Worm (Caenorhabditis elegans): ENCODE results near the gene Y72A10A.1.

The Y72A10A.1 gene

ce11 chrX:6145921-6146320 lies 7.8 kb upstream of the Y72A10A.1 start:
- no peak for TF ChIP-seq unc-62 (GFP tag; optimal IDR thresholded peaks at IDR 0.05)

- no peak for TF ChIP-seq unc-62 (GFP tag; optimal IDR thresholded peaks at IDR 0.05)
Observed at ce11 chrX:6134423-6134822, 3.7 kb downstream of the Y72A10A.1 start.

ce11 chrX:6129277-6129676 lies 8.9 kb downstream of the Y72A10A.1 start:
- TF ChIP-seq unc-62 (GFP tag; optimal IDR thresholded peaks at IDR 0.05) = no peak

ce11 chrX:6128773-6129172 lies 9.4 kb downstream of the Y72A10A.1 start:
- no peak for TF ChIP-seq unc-62 (GFP tag; optimal IDR thresholded peaks at IDR 0.05)

ce11 chrX:6128225-6128686 lies 9.9 kb downstream of the Y72A10A.1 start, which contains the start of gene C15H9.9:
C15H9.9 (minus strand) TSS chrX:6128275.
- TF ChIP-seq unc-62 (GFP tag; optimal IDR thresholded peaks at IDR 0.05) = no peak

- no peak for TF ChIP-seq unc-62 (GFP tag; optimal IDR thresholded peaks at IDR 0.05)
Observed at ce11 chrX:6122026-6122425, 16.1 kb downstream of the Y72A10A.1 start, which contains the start of gene nnt-1. nnt-1 (plus strand) TSS chrX:6122311.

ce11 chrX:6121279-6121678 lies 16.9 kb downstream of the Y72A10A.1 start:
- no peak for TF ChIP-seq unc-62 (GFP tag; optimal IDR thresholded peaks at IDR 0.05)

ce11 chrX:6118086-6118825 lies 19.9 kb downstream of the Y72A10A.1 start, which contains the start of gene C15H9.2:
C15H9.2 (plus strand) TSS chrX:6118526.
- no peak for TF ChIP-seq unc-62 (GFP tag; optimal IDR thresholded peaks at IDR 0.05)

ce11 chrX:6115502-6115901 lies 22.6 kb downstream of the Y72A10A.1 start, which contains the start of gene C15H9.3:
C15H9.3 (plus strand) TSS chrX:6115802.
- no peak for TF ChIP-seq unc-62 (GFP tag; optimal IDR thresholded peaks at IDR 0.05)

- TF ChIP-seq unc-62 (GFP tag; optimal IDR thresholded peaks at IDR 0.05) = no peak
Observed at ce11 chrX:6112817-6113216, 25.3 kb downstream of the Y72A10A.1 start, which contains the start of gene prx-3. prx-3 (minus strand) TSS chrX:6112917.

ce11 chrX:6109288-6109770 lies 28.8 kb downstream of the Y72A10A.1 start, which contains the start of gene kynu-1:
kynu-1 (minus strand) TSS chrX:6109338.
- TF ChIP-seq unc-62 (GFP tag; optimal IDR thresholded peaks at IDR 0.05) = no peak

ce11 chrX:6107962-6108361 lies 30.2 kb downstream of the Y72A10A.1 start:
- no peak for TF ChIP-seq unc-62 (GFP tag; optimal IDR thresholded peaks at IDR 0.05)

- no peak for TF ChIP-seq unc-62 (GFP tag; optimal IDR thresholded peaks at IDR 0.05)
Observed at ce11 chrX:6103297-6103696, 34.8 kb downstream of the Y72A10A.1 start, which contains the start of gene C15H9.11. C15H9.11 (minus strand) TSS chrX:6103397.

- TF ChIP-seq unc-62 (GFP tag; optimal IDR thresholded peaks at IDR 0.05) = no peak
Observed at ce11 chrX:6100395-6101099, 37.6 kb downstream of the Y72A10A.1 start.

ce11 chrX:6098420-6098819 lies 39.7 kb downstream of the Y72A10A.1 start:
- TF ChIP-seq unc-62 (GFP tag; optimal IDR thresholded peaks at IDR 0.05) = no peak

ce11 chrX:6097551-6097950 lies 40.6 kb downstream of the Y72A10A.1 start, which contains the start of gene C15H9.4:
C15H9.4 (plus strand) TSS chrX:6097643.
- no peak for TF ChIP-seq unc-62 (GFP tag; optimal IDR thresholded peaks at IDR 0.05)

All from whole organism, dauer.